Worm (Caenorhabditis elegans): ENCODE measurements around the gene acbp-4.

acbp-4 gene

ce11 chrIII:7298045-7298444, 10.9 kb downstream of the acbp-4 start:
- TF ChIP-seq nhr-10 (tag; optimal IDR thresholded peaks at IDR 0.05) (no peak), nhr-6 (tag; optimal IDR thresholded peaks at IDR 0.05) (no peak), ztf-4 (tag; optimal IDR thresholded peaks at IDR 0.05) (no peak), ceh-16 (tag; optimal IDR thresholded peaks at IDR 0.05) (peak; percentile 13), nhr-21 (tag; optimal IDR thresholded peaks at IDR 0.05) (peak; percentile 22), ZK546.5 (tag; optimal IDR thresholded peaks at IDR 0.05) (no peak), sma-9 (GFP tag; optimal IDR thresholded peaks at IDR 0.05) (peak; percentile 14), sma-9 (tag; optimal IDR thresholded peaks at IDR 0.05) (no peak), lin-13 (GFP tag; optimal IDR thresholded peaks at IDR 0.05) (no peak), ama-1 (optimal IDR thresholded peaks at IDR 0.05) (peak; percentile 55), nhr-77 (tag; optimal IDR thresholded peaks at IDR 0.05) (no peak), blmp-1 (tag; optimal IDR thresholded peaks at IDR 0.05; ENCODE audit: insufficient read depth) (peak; percentile 16), ceh-82 (tag; optimal IDR thresholded peaks at IDR 0.05) (no peak), nhr-25 (tag; optimal IDR thresholded peaks at IDR 0.05) (peak; percentile 29)

ce11 chrIII:7297045-7297680, 11.7 kb downstream of the acbp-4 start:
- TF ChIP-seq mab-5 (tag; optimal IDR thresholded peaks at IDR 0.05), result no peak
- no peak for TF ChIP-seq unc-62 (GFP tag; optimal IDR thresholded peaks at IDR 0.05)
- TF ChIP-seq elt-1 (tag; optimal IDR thresholded peaks at IDR 0.05), result no peak
- TF ChIP-seq ceh-16 (tag; optimal IDR thresholded peaks at IDR 0.05), result peak; percentile 7
- no peak for TF ChIP-seq ama-1 (optimal IDR thresholded peaks at IDR 0.05)
- peak; percentile 3 for TF ChIP-seq crh-2 (tag; optimal IDR thresholded peaks at IDR 0.05)
- no peak for TF ChIP-seq Y55F3AM.14 (GFP tag; optimal IDR thresholded peaks at IDR 0.05)
- no peak for TF ChIP-seq C34F6.9 (tag; optimal IDR thresholded peaks at IDR 0.05)
- peak; percentile 71 for TF ChIP-seq sma-9 (GFP tag; optimal IDR thresholded peaks at IDR 0.05)
- TF ChIP-seq sma-9 (tag; optimal IDR thresholded peaks at IDR 0.05), result no peak
- no peak for TF ChIP-seq lin-11 (tag; optimal IDR thresholded peaks at IDR 0.05)
- TF ChIP-seq R02D3.7 (tag; optimal IDR thresholded peaks at IDR 0.05), result no peak
- no peak for TF ChIP-seq ztf-1 (GFP tag; conservative IDR thresholded peaks at IDR 0.05)
- no peak for TF ChIP-seq zag-1 (tag; optimal IDR thresholded peaks at IDR 0.05)
- peak; percentile 52 for TF ChIP-seq nhr-25 (tag; optimal IDR thresholded peaks at IDR 0.05)
- no peak for TF ChIP-seq nhr-12 (tag; optimal IDR thresholded peaks at IDR 0.05)
- no peak for TF ChIP-seq mdl-1 (tag; optimal IDR thresholded peaks at IDR 0.05)
- TF ChIP-seq gmeb-1 (tag; optimal IDR thresholded peaks at IDR 0.05), result no peak
- TF ChIP-seq nhr-6 (tag; optimal IDR thresholded peaks at IDR 0.05), result no peak
- TF ChIP-seq blmp-1 (tag; optimal IDR thresholded peaks at IDR 0.05; ENCODE audit: insufficient read depth), result peak; percentile 16
- TF ChIP-seq nhr-10 (tag; optimal IDR thresholded peaks at IDR 0.05), result peak; percentile 28
- TF ChIP-seq aly-2 (tag; optimal IDR thresholded peaks at IDR 0.05), result no peak
- peak; percentile 45 for TF ChIP-seq sma-3 (GFP tag; optimal IDR thresholded peaks at IDR 0.05)
- no peak for TF ChIP-seq fos-1 (tag; optimal IDR thresholded peaks at IDR 0.05)
- TF ChIP-seq nhr-23 (tag; optimal IDR thresholded peaks at IDR 0.05), result no peak
- peak; percentile 10 for TF ChIP-seq nhr-21 (tag; optimal IDR thresholded peaks at IDR 0.05)
- TF ChIP-seq mbf-1 (tag; optimal IDR thresholded peaks at IDR 0.05), result no peak

ce11 chrIII:7296092-7296668, 12.7 kb downstream of the acbp-4 start:
- TF ChIP-seq nhr-129 (tag; optimal IDR thresholded peaks at IDR 0.05) (no peak), ztf-1 (GFP tag; conservative IDR thresholded peaks at IDR 0.05) (no peak), lin-39 (tag; optimal IDR thresholded peaks at IDR 0.05) (no peak), blmp-1 (tag; optimal IDR thresholded peaks at IDR 0.05; ENCODE audit: insufficient read depth) (peak; percentile 7), nhr-12 (tag; optimal IDR thresholded peaks at IDR 0.05) (no peak), nhr-6 (tag; optimal IDR thresholded peaks at IDR 0.05) (no peak), alr-1 (tag; optimal IDR thresholded peaks at IDR 0.05) (no peak), Y55F3AM.14 (GFP tag; optimal IDR thresholded peaks at IDR 0.05) (no peak), crh-2 (tag; optimal IDR thresholded peaks at IDR 0.05) (peak; percentile 56), R02D3.7 (tag; optimal IDR thresholded peaks at IDR 0.05) (no peak), nhr-237 (tag; optimal IDR thresholded peaks at IDR 0.05) (no peak), mab-5 (tag; optimal IDR thresholded peaks at IDR 0.05) (no peak), mbf-1 (tag; optimal IDR thresholded peaks at IDR 0.05) (no peak), lin-13 (GFP tag; optimal IDR thresholded peaks at IDR 0.05) (no peak), C34F6.9 (tag; optimal IDR thresholded peaks at IDR 0.05) (no peak), lsy-2 (tag; optimal IDR thresholded peaks at IDR 0.05) (peak in 1 of 2 experiments; percentile 13), ZK546.5 (tag; optimal IDR thresholded peaks at IDR 0.05) (no peak), skn-1 (tag; optimal IDR thresholded peaks at IDR 0.05) (no peak), ceh-82 (tag; optimal IDR thresholded peaks at IDR 0.05) (no peak), nhr-25 (tag; optimal IDR thresholded peaks at IDR 0.05) (peak; percentile 69), lin-11 (tag; optimal IDR thresholded peaks at IDR 0.05) (no peak), sem-4 (tag; optimal IDR thresholded peaks at IDR 0.05) (peak; percentile 52)

All from whole organism, L2 larva.